Worm (Caenorhabditis elegans): ENCODE measurements around the gene far-2.

far-2 gene

ce11 chrIII:9084329-9084728, 2.7 kb downstream of the far-2 start:
- no peak for TF ChIP-seq hlh-15 (tag; optimal IDR thresholded peaks at IDR 0.05)
- no peak for TF ChIP-seq lim-6 (tag; optimal IDR thresholded peaks at IDR 0.05)
- TF ChIP-seq K02D7.2 (tag; optimal IDR thresholded peaks at IDR 0.05): no peak
- TF ChIP-seq odd-2 (tag; optimal IDR thresholded peaks at IDR 0.05): no peak
- TF ChIP-seq pha-4 (tag; optimal IDR thresholded peaks at IDR 0.05): no peak
- no peak for TF ChIP-seq lin-11 (tag; optimal IDR thresholded peaks at IDR 0.05)
- no peak for TF ChIP-seq tbx-7 (tag; optimal IDR thresholded peaks at IDR 0.05)
- TF ChIP-seq eyg-1 (tag; optimal IDR thresholded peaks at IDR 0.05): no peak
- no peak for TF ChIP-seq K09A11.1 (tag; optimal IDR thresholded peaks at IDR 0.05; ENCODE audit: insufficient read depth)
- TF ChIP-seq hlh-30 (tag; optimal IDR thresholded peaks at IDR 0.05; ENCODE audit: insufficient read depth): no peak
- TF ChIP-seq elt-4 (tag; optimal IDR thresholded peaks at IDR 0.05): no peak
- no peak for TF ChIP-seq che-1 (tag; optimal IDR thresholded peaks at IDR 0.05)
- no peak for TF ChIP-seq pros-1 (tag; optimal IDR thresholded peaks at IDR 0.05)
- TF ChIP-seq ets-4 (tag; optimal IDR thresholded peaks at IDR 0.05): no peak
- no peak for TF ChIP-seq ceh-48 (tag; optimal IDR thresholded peaks at IDR 0.05)
- TF ChIP-seq sox-4 (tag; optimal IDR thresholded peaks at IDR 0.05): no peak
- TF ChIP-seq unc-86 (tag; optimal IDR thresholded peaks at IDR 0.05): no peak
- TF ChIP-seq dve-1 (tag; optimal IDR thresholded peaks at IDR 0.05): no peak
- no peak for TF ChIP-seq fkh-10 (GFP tag; optimal IDR thresholded peaks at IDR 0.05)
- TF ChIP-seq ceh-34 (tag; optimal IDR thresholded peaks at IDR 0.05): peak; percentile 11
- TF ChIP-seq ztf-16 (tag; optimal IDR thresholded peaks at IDR 0.05): no peak
- TF ChIP-seq unc-3 (GFP tag; conservative IDR thresholded peaks at IDR 0.05): no peak
- peak; percentile 28 for TF ChIP-seq unc-3 (tag; optimal IDR thresholded peaks at IDR 0.05)
- TF ChIP-seq hlh-8 (tag; optimal IDR thresholded peaks at IDR 0.05): no peak
- no peak for TF ChIP-seq fkh-6 (tag; optimal IDR thresholded peaks at IDR 0.05)
- no peak for TF ChIP-seq pat-9 (tag; optimal IDR thresholded peaks at IDR 0.05)
- no peak for TF ChIP-seq ttx-3 (tag; optimal IDR thresholded peaks at IDR 0.05)
- no peak for TF ChIP-seq mec-3 (tag; optimal IDR thresholded peaks at IDR 0.05; ENCODE audit: borderline replicate concordance)
- no peak for TF ChIP-seq dmd-4 (tag; optimal IDR thresholded peaks at IDR 0.05; ENCODE audit: borderline replicate concordance)
- TF ChIP-seq C38D4.7 (GFP tag; optimal IDR thresholded peaks at IDR 0.05): no peak
- peak; percentile 91 for TF ChIP-seq unc-42 (tag; optimal IDR thresholded peaks at IDR 0.05)
- TF ChIP-seq rnt-1 (tag; optimal IDR thresholded peaks at IDR 0.05): peak; percentile 1
- TF ChIP-seq syd-9 (tag; optimal IDR thresholded peaks at IDR 0.05): peak; percentile 1
- TF ChIP-seq pqm-1 (tag; optimal IDR thresholded peaks at IDR 0.05): no peak
- TF ChIP-seq ceh-30 (tag; optimal IDR thresholded peaks at IDR 0.05): no peak
- TF ChIP-seq ceh-18 (tag; optimal IDR thresholded peaks at IDR 0.05): no peak
- TF ChIP-seq nhr-232 (tag; optimal IDR thresholded peaks at IDR 0.05): no peak
- TF ChIP-seq gmeb-2 (tag; optimal IDR thresholded peaks at IDR 0.05): no peak
- no peak for TF ChIP-seq ceh-2 (tag; optimal IDR thresholded peaks at IDR 0.05)
- TF ChIP-seq pha-2 (tag; optimal IDR thresholded peaks at IDR 0.05): no peak
- peak; percentile 82 for TF ChIP-seq unc-55 (GFP tag; optimal IDR thresholded peaks at IDR 0.05)
- TF ChIP-seq ceh-6 (GFP tag; optimal IDR thresholded peaks at IDR 0.05): no peak
- TF ChIP-seq ref-2 (tag; optimal IDR thresholded peaks at IDR 0.05): no peak
- TF ChIP-seq T23F11.4 (GFP tag; optimal IDR thresholded peaks at IDR 0.05): no peak
- TF ChIP-seq ama-1 (optimal IDR thresholded peaks at IDR 0.05): no peak
- TF ChIP-seq ceh-19 (GFP tag; optimal IDR thresholded peaks at IDR 0.05): no peak
- no peak for TF ChIP-seq ceh-22 (tag; optimal IDR thresholded peaks at IDR 0.05)
- no peak for TF ChIP-seq C08G9.2 (tag; optimal IDR thresholded peaks at IDR 0.05)
- no peak for TF ChIP-seq ceh-24 (tag; optimal IDR thresholded peaks at IDR 0.05)
- no peak for TF ChIP-seq F13H6.1 (tag; optimal IDR thresholded peaks at IDR 0.05)
- TF ChIP-seq sdc-2 (tag; optimal IDR thresholded peaks at IDR 0.05): no peak
- no peak for TF ChIP-seq npax-4 (tag; optimal IDR thresholded peaks at IDR 0.05)
- peak; percentile 9 for TF ChIP-seq elt-2 (tag; optimal IDR thresholded peaks at IDR 0.05)
- TF ChIP-seq ceh-31 (tag; optimal IDR thresholded peaks at IDR 0.05): peak; percentile 14
- no peak for TF ChIP-seq ahr-1 (tag; optimal IDR thresholded peaks at IDR 0.05)

All from whole organism, late embryonic.